Worm (Caenorhabditis elegans) whole organism, L4 larva: ENCODE results near the gene kcc-2.

Experiments used
- F10B5.3 ChIP-seq: sonication (generic microtip); optimal IDR thresholded peaks from 2 replicates; lab custom pipeline; 2016; ENCODE audit warnings: mild to moderate bottlenecking, missing genetic modification characterization, missing compliant biosample characterization
- F26F4.8 ChIP-seq: fragments of 200-800 bp; sonication (Bioruptor generic); conservative IDR thresholded peaks from 2 replicates; pipeline ENCODE4 v1.3.6; 2022; ENCODE audit warnings: missing genetic modification characterization, missing compliant biosample characterization
- F44E2.7 ChIP-seq: fragments of 200-800 bp; sonication (Bioruptor generic); IDR thresholded peaks from 2 replicates; pipeline ENCODE4 v2.1.2; 2022; ENCODE audit warnings: missing genetic modification characterization, missing compliant biosample characterization
- F49E8.2 ChIP-seq: sonication (generic microtip); optimal IDR thresholded peaks from 2 replicates; lab custom pipeline; 2016; ENCODE audit warnings: missing compliant biosample characterization, mild to moderate bottlenecking, missing genetic modification characterization, borderline replicate concordance
- R02D3.7 ChIP-seq: fragments of 150-350 bp; sonication (generic microtip); optimal IDR thresholded peaks from 3 replicates; lab custom pipeline; 2014; ENCODE audit warnings: missing biosample characterization, missing genetic modification characterization
- T20F7.1 ChIP-seq: fragments of 200-800 bp; sonication (Bioruptor generic); optimal IDR thresholded peaks from 2 replicates; lab custom pipeline; 2018; ENCODE audit warnings: mild to moderate bottlenecking, missing genetic modification characterization, missing compliant biosample characterization
- Y105C5A.15 ChIP-seq: fragments of 200-800 bp; sonication (Bioruptor generic); IDR thresholded peaks from 2 replicates; pipeline ENCODE4 v1.3.6; 2022; ENCODE audit warnings: missing genetic modification characterization, missing compliant biosample characterization
- Y5F2A.4 ChIP-seq: fragments of 200-800 bp; sonication (Bioruptor generic); optimal IDR thresholded peaks from 2 replicates; lab custom pipeline; 2018; ENCODE audit warnings: mild to moderate bottlenecking, missing genetic modification characterization, missing compliant biosample characterization
- ama-1 ChIP-seq: fragments of 150-350 bp; optimal IDR thresholded peaks from 2 replicates; lab custom pipeline; 2014; ENCODE audit warnings: inconsistent platforms, mixed read lengths
- arid-1 ChIP-seq: fragments of 200-800 bp; sonication (Bioruptor generic); conservative IDR thresholded peaks from 2 replicates; pipeline ENCODE4 v1.3.6; 2022; ENCODE audit warnings: missing genetic modification reagents, missing genetic modification characterization, missing compliant biosample characterization
- ceh-28 ChIP-seq: fragments of 150-350 bp; optimal IDR thresholded peaks from 2 replicates; lab custom pipeline; 2014; ENCODE audit warnings: missing biosample characterization, missing genetic modification reagents, missing genetic modification characterization
- ceh-32 ChIP-seq: sonication (generic microtip); optimal IDR thresholded peaks from 2 replicates; lab custom pipeline; 2016; ENCODE audit warnings: mild to moderate bottlenecking, missing genetic modification characterization, missing compliant biosample characterization; ENCODE audit not compliant: poor library complexity
- ceh-62 ChIP-seq: sonication (generic microtip); optimal IDR thresholded peaks from 2 replicates; lab custom pipeline; 2017; ENCODE audit warnings: missing biosample characterization, missing genetic modification characterization
- ceh-82 ChIP-seq: sonication (generic microtip); optimal IDR thresholded peaks from 2 replicates; lab custom pipeline; 2017; ENCODE audit warnings: missing biosample characterization, missing genetic modification characterization
- ces-1 ChIP-seq: fragments of 150-350 bp; sonication (generic microtip); optimal IDR thresholded peaks from 4 replicates; lab custom pipeline; 2014; ENCODE audit warnings: missing biosample characterization, missing genetic modification reagents, missing genetic modification characterization
- daf-16 ChIP-seq, 3 experiments: sonication (generic microtip); optimal IDR thresholded peaks; 2 replicates each; lab custom pipeline; 2016 to 2017; ENCODE audit warnings: missing genetic modification characterization in 3 of 3, missing genetic modification reagents in 3 of 3, mild to moderate bottlenecking in 2 of 3, missing compliant biosample characterization in 2 of 3, missing biosample characterization in 1 of 3, moderate library complexity in 1 of 3
- daf-8 ChIP-seq: fragments of 200-800 bp; sonication (Bioruptor generic); IDR thresholded peaks from 2 replicates; pipeline ENCODE4 v1.3.6; 2022; ENCODE audit warnings: missing genetic modification characterization, missing compliant biosample characterization
- dmd-9 ChIP-seq: fragments of 200-800 bp; sonication (Bioruptor generic); IDR thresholded peaks from 2 replicates; pipeline ENCODE4 v1.3.6; 2022; ENCODE audit warnings: missing genetic modification reagents, missing genetic modification characterization, missing compliant biosample characterization
- egl-43 ChIP-seq: fragments of 200-800 bp; sonication (Bioruptor generic); IDR thresholded peaks from 2 replicates; pipeline ENCODE4 v1.3.6; 2022; ENCODE audit warnings: missing genetic modification reagents, missing genetic modification characterization, missing compliant biosample characterization
- fkh-10 ChIP-seq: fragments of 150-350 bp; optimal IDR thresholded peaks from 2 replicates; lab custom pipeline; 2014; ENCODE audit warnings: missing biosample characterization, missing genetic modification reagents, missing genetic modification characterization
- fos-1 ChIP-seq: fragments of 150-350 bp; optimal IDR thresholded peaks from 2 replicates; lab custom pipeline; 2014; ENCODE audit warnings: missing biosample characterization, missing genetic modification characterization
- hlh-30 ChIP-seq: sonication (generic microtip); optimal IDR thresholded peaks from 2 replicates; lab custom pipeline; 2017; ENCODE audit warnings: antibody characterized with exemption, mild to moderate bottlenecking, missing genetic modification characterization, missing compliant biosample characterization; ENCODE audit not compliant: insufficient read depth
- hmg-1.1 ChIP-seq: fragments of 200-800 bp; sonication (Bioruptor generic); IDR thresholded peaks from 2 replicates; pipeline ENCODE4 v1.3.6; 2022; ENCODE audit warnings: missing genetic modification reagents, missing genetic modification characterization, missing compliant biosample characterization
- jun-1 ChIP-seq: fragments of 150-350 bp; optimal IDR thresholded peaks from 2 replicates; lab custom pipeline; 2014; ENCODE audit warnings: missing biosample characterization, missing genetic modification reagents, missing genetic modification characterization
- lim-7 ChIP-seq: fragments of 200-800 bp; sonication (Bioruptor generic); IDR thresholded peaks from 2 replicates; pipeline ENCODE4 v1.3.6; 2022; ENCODE audit warnings: missing genetic modification characterization, missing compliant biosample characterization
- lin-38 ChIP-seq: fragments of 200-800 bp; sonication (Bioruptor generic); IDR thresholded peaks from 2 replicates; pipeline ENCODE4 v1.3.6; 2022; ENCODE audit warnings: missing genetic modification reagents, missing genetic modification characterization, missing compliant biosample characterization
- madf-9 ChIP-seq: fragments of 200-800 bp; sonication (Bioruptor generic); conservative IDR thresholded peaks from 2 replicates; pipeline ENCODE4 v1.3.6; 2022; ENCODE audit warnings: missing genetic modification reagents, missing genetic modification characterization, missing compliant biosample characterization
- mdl-1 ChIP-seq, 2 experiments: fragments of 150-350 bp in 1 of 2; sonication (generic microtip) in 1 of 2; optimal IDR thresholded peaks; 2 replicates each; lab custom pipeline; 2014 to 2017; ENCODE audit warnings: missing biosample characterization in 2 of 2, missing genetic modification characterization in 2 of 2
- mdt-29 ChIP-seq: fragments of 200-800 bp; sonication (Bioruptor generic); IDR thresholded peaks from 2 replicates; pipeline ENCODE4 v1.3.6; 2022; ENCODE audit warnings: missing genetic modification reagents, missing genetic modification characterization, missing compliant biosample characterization
- mep-1 ChIP-seq: fragments of 150-350 bp; sonication (generic microtip); optimal IDR thresholded peaks from 3 replicates; lab custom pipeline; 2014; ENCODE audit warnings: missing biosample characterization, missing genetic modification characterization
- mxl-2 ChIP-seq: fragments of 200-800 bp; sonication (Bioruptor generic); conservative IDR thresholded peaks from 2 replicates; pipeline ENCODE4 v1.3.6; 2022; ENCODE audit warnings: missing genetic modification reagents, missing genetic modification characterization, missing compliant biosample characterization
- nhr-102 ChIP-seq: sonication (generic microtip); optimal IDR thresholded peaks from 2 replicates; lab custom pipeline; 2016; ENCODE audit warnings: mild to moderate bottlenecking, missing genetic modification characterization, moderate library complexity, missing compliant biosample characterization
- nhr-28 ChIP-seq: fragments of 150-350 bp; optimal IDR thresholded peaks from 2 replicates; lab custom pipeline; 2014; ENCODE audit warnings: missing biosample characterization, missing genetic modification characterization
- nhr-6 ChIP-seq: fragments of 150-350 bp; optimal IDR thresholded peaks from 2 replicates; lab custom pipeline; 2014; ENCODE audit warnings: missing biosample characterization, missing genetic modification characterization
- nhr-76 ChIP-seq: fragments of 150-350 bp; optimal IDR thresholded peaks from 2 replicates; lab custom pipeline; 2014; ENCODE audit warnings: missing biosample characterization, missing genetic modification characterization
- php-3 ChIP-seq: fragments of 200-800 bp; sonication (Bioruptor generic); IDR thresholded peaks from 2 replicates; pipeline ENCODE4 v1.3.6; 2022; ENCODE audit warnings: missing genetic modification reagents, missing genetic modification characterization, missing compliant biosample characterization
- saeg-2 ChIP-seq: fragments of 200-800 bp; sonication (Bioruptor generic); IDR thresholded peaks from 2 replicates; pipeline ENCODE4 v1.3.6; 2022; ENCODE audit warnings: missing genetic modification reagents, missing genetic modification characterization, missing compliant biosample characterization
- skn-1 ChIP-seq: fragments of 150-350 bp; optimal IDR thresholded peaks from 2 replicates; lab custom pipeline; 2014; ENCODE audit warnings: missing biosample characterization, missing genetic modification characterization
- unc-130 ChIP-seq: sonication (generic microtip); optimal IDR thresholded peaks from 2 replicates; lab custom pipeline; 2016; ENCODE audit warnings: missing genetic modification reagents, missing genetic modification characterization, missing compliant biosample characterization
- unc-62 ChIP-seq, 3 experiments: fragments of 150-350 bp in 1 of 3; sonication (generic microtip); optimal IDR thresholded peaks in 2 of 3; peaks in 1 of 3; 1 replicate in 1 of 3; 2 replicates in 2 of 3; lab custom pipeline; 2014 to 2017; ENCODE audit warnings: missing biosample characterization in 3 of 3, missing genetic modification characterization in 3 of 3, missing genetic modification reagents in 3 of 3, missing genotype in 1 of 3
- vab-7 ChIP-seq: fragments of 200-800 bp; sonication (Bioruptor generic); IDR thresholded peaks from 2 replicates; pipeline ENCODE4 v1.3.6; 2022; ENCODE audit warnings: missing genetic modification reagents, missing genetic modification characterization, missing compliant biosample characterization
- zag-1 ChIP-seq: fragments of 150-350 bp; optimal IDR thresholded peaks from 2 replicates; lab custom pipeline; 2014; ENCODE audit warnings: missing biosample characterization, missing genetic modification characterization
- zfp-2 ChIP-seq: sonication (generic microtip); optimal IDR thresholded peaks from 2 replicates; lab custom pipeline; 2016; ENCODE audit warnings: mild to moderate bottlenecking, missing genetic modification characterization, missing compliant biosample characterization
- ztf-7 ChIP-seq: fragments of 150-350 bp; optimal IDR thresholded peaks from 2 replicates; lab custom pipeline; 2014; ENCODE audit warnings: missing biosample characterization, missing genetic modification characterization

kcc-2 gene

DNA sequence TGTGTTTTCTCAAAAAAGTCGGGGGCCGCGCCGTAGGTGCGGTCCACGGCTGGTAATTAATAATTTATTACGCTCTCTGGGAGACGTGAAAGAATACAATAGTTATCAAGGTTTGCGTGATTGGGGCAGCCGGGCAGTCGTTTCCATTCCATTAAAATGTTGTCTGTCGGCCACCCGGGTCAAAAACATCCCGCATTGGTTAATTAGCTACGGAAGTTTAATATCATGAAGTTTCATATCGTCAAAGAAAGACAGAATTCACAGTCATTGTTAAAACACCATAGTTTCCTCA is 53.5 kb downstream of the kcc-2 start:
- peak in 1 of 2 experiments; percentile 57 for TF ChIP-seq unc-62 (GFP tag; optimal IDR thresholded peaks at IDR 0.05 in 1 of 2; lab: Kevin White, UChicago)
- TF ChIP-seq unc-62 (tag; optimal IDR thresholded peaks at IDR 0.05; lab: Kevin White, UChicago): no peak
- TF ChIP-seq jun-1 (tag; lab: Kevin White, UChicago): no peak
- TF ChIP-seq ceh-32 (tag; lab: Kevin White, UChicago): no peak
- no peak for TF ChIP-seq mep-1 (tag; lab: Kevin White, UChicago)
- no peak for TF ChIP-seq mdt-29 (GFP tag; lab: Robert Waterston, UW)
- TF ChIP-seq ztf-7 (tag; lab: Kevin White, UChicago): no peak
- no peak for TF ChIP-seq Y5F2A.4 (GFP tag; lab: Kevin White, UChicago)
- no peak for TF ChIP-seq nhr-6 (tag; lab: Kevin White, UChicago)
- TF ChIP-seq R02D3.7 (tag; lab: Kevin White, UChicago): no peak

DNA sequence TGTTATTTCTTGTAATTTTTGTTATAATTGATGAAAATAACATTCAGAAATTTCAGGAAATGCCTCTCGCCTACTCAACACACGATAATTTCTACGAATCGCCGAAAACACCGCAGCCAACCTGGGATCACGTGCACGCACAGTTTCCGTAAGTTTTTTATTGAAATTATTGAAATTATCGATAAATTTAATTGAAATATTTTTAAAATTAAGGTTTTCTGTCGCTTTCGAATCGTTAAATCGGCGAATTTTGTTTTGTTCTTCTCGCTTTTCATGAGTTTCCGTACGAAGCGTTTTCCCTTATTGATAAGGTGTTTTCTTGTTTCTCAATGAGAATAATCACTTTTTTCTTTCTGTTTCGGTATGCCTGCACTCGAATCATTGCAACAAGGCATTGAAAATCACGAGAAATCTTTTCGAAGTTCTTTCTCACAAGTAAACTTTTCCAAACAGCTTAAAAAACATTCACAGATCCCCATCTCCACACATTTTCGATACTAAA is 54.6 kb downstream of the kcc-2 start, which contains the start of gene lag-1:
Gene lag-1 (plus strand): TSS at position 51 of the 502 bp plus-strand sequence.
- TF ChIP-seq hlh-30 (tag; lab: Kevin White, UChicago) (no peak), daf-16 (GFP tag; optimal IDR thresholded peaks at IDR 0.05; lab: Kevin White, UChicago) (no peak), daf-16 (tag; optimal IDR thresholded peaks at IDR 0.05; lab: Kevin White, UChicago) (peak; percentile 61)

DNA sequence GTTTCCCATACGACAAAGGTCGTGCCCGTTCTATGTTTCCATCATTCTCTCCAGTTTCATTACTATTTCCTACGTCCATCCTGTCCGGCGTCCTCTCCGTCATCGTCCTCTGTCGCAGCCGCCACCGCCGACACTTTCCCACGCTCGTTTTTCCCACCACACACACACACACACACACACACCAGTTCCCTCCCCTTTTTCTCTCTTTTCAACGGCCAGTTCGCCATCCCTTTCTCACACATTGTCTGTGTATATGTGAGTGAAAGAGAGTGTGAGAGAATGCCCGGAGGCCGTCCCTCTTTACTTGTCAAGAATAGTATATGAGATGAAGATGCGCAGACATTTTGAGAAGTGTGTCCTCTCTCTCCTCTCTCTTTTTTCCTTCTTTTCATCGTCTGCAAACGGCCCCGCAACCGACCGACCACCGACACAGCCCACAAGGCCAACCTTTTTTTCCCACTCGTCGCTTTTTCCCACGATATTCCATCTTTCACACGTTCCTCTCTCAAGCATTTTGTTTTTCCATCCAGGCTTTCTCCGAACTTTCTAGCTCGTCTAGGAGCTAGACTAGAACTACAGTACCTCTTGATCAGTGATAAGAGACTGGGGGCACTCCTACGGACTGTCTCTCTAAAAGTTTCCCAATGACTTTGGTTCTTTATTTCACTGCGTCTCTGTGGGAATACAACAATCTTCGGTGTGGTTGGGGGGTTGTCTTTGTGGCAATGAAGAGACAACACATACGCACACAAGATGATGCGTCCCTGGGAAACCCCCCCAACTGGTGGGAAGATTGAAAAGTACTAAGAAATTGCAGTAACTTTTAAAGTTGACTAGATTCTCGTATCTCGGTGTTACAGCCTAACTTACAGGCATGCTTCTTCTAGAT is 56.5 kb downstream of the kcc-2 start:
- TF ChIP-seq saeg-2: no peak
- no peak for TF ChIP-seq php-3 (GFP tag; lab: Robert Waterston, UW)
- TF ChIP-seq ceh-82 (tag; lab: Kevin White, UChicago): no peak
- peak; percentile 47 for TF ChIP-seq F10B5.3 (tag; lab: Kevin White, UChicago)
- TF ChIP-seq ceh-62: no peak
- TF ChIP-seq zfp-2 (tag; lab: Kevin White, UChicago): no peak
- TF ChIP-seq lim-7 (GFP tag; lab: Robert Waterston, UW): no peak
- TF ChIP-seq F26F4.8 (GFP tag; lab: Robert Waterston, UW): no peak
- no peak for TF ChIP-seq daf-8 (GFP tag; lab: Robert Waterston, UW)
- no peak for TF ChIP-seq nhr-76 (tag; lab: Kevin White, UChicago)
- no peak for TF ChIP-seq unc-130 (GFP tag; lab: Kevin White, UChicago)
- TF ChIP-seq F49E8.2 (tag; lab: Kevin White, UChicago): no peak
- TF ChIP-seq R02D3.7 (tag; lab: Kevin White, UChicago): no peak
- peak; percentile 4 for TF ChIP-seq ceh-32 (tag; lab: Kevin White, UChicago)
- TF ChIP-seq arid-1 (GFP tag; lab: Robert Waterston, UW): no peak
- no peak for TF ChIP-seq madf-9 (GFP tag; lab: Robert Waterston, UW)
- peak; percentile 87 for TF ChIP-seq hmg-1.1 (GFP tag; lab: Robert Waterston, UW)
- no peak for TF ChIP-seq ama-1 (lab: Kevin White, UChicago)
- TF ChIP-seq ceh-28 (tag; lab: Kevin White, UChicago): no peak
- TF ChIP-seq fkh-10 (GFP tag; lab: Kevin White, UChicago): no peak
- peak in 1 of 2 experiments; percentile 99 for TF ChIP-seq unc-62 (GFP tag; optimal IDR thresholded peaks at IDR 0.05 in 1 of 2; lab: Kevin White, UChicago)
- no peak for TF ChIP-seq unc-62 (tag; optimal IDR thresholded peaks at IDR 0.05; lab: Kevin White, UChicago)
- TF ChIP-seq nhr-102: peak; percentile 65
- peak; percentile 93 for TF ChIP-seq nhr-28
- peak; percentile 26; the same call in 1 of the 2 replicates for TF ChIP-seq egl-43 (GFP tag; lab: Robert Waterston, UW)
- no peak for TF ChIP-seq ces-1 (GFP tag; lab: Kevin White, UChicago)
- TF ChIP-seq F44E2.7 (GFP tag; lab: Robert Waterston, UW): no peak
- TF ChIP-seq mxl-2 (GFP tag; lab: Robert Waterston, UW): no peak
- no peak for TF ChIP-seq Y105C5A.15 (GFP tag; lab: Robert Waterston, UW)
- TF ChIP-seq lin-38 (GFP tag; lab: Robert Waterston, UW): peak; percentile 26; the same call in 1 of the 2 replicates
- TF ChIP-seq vab-7 (GFP tag; lab: Robert Waterston, UW): peak; percentile 49; the same call in 1 of the 2 replicates
- TF ChIP-seq dmd-9: no peak
- TF ChIP-seq mdl-1 (tag; optimal IDR thresholded peaks at IDR 0.05; lab: Kevin White, UChicago): peak; percentile 81 to 87
- no peak for TF ChIP-seq skn-1 (tag; lab: Kevin White, UChicago)
- no peak for TF ChIP-seq fos-1 (tag; lab: Kevin White, UChicago)
- TF ChIP-seq zag-1 (tag; lab: Kevin White, UChicago): no peak
- peak; percentile 55 for TF ChIP-seq T20F7.1 (GFP tag; lab: Kevin White, UChicago)
